Worm (Caenorhabditis elegans): ENCODE data around the gene tebp-2.

Gene tebp-2

ce11 chrIV:5541285-5541684, at the start of gene tebp-2:
Gene tebp-2, plus strand, starts transcription at chrIV:5541627.
- no peak for TF ChIP-seq unc-62 (GFP tag; optimal IDR thresholded peaks at IDR 0.05)

ce11 chrIV:5492196-5492595, 49.2 kb upstream of the tebp-2 start:
- TF ChIP-seq unc-62 (GFP tag; optimal IDR thresholded peaks at IDR 0.05): no peak

- TF ChIP-seq unc-62 (GFP tag; optimal IDR thresholded peaks at IDR 0.05): no peak
Measured at ce11 chrIV:5493135-5493534, 48.3 kb upstream of the tebp-2 start.

DNA sequence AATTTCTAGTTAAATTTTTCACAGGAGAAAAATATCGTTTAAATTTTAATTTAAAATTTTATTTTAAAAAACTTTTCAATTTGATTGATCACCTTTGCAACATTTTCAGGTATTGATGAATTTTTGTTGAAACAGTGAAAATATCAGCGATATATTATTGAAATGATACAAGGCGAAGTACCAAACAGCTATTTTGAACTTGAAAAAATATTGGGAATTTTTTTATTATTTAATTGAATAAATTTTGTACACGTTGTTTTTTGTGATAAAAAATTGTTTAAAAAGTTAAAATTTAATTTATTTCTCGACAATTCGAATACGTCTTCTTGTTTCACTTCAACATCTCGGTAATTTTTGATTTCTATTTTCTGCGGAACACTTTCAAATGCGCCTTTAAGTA, 47.7 kb upstream of the tebp-2 start, which contains the start of gene B0273.1:
Gene B0273.1 (plus strand): TSS at position 301 of the 400 bp plus-strand sequence.
- TF ChIP-seq unc-62 (GFP tag; optimal IDR thresholded peaks at IDR 0.05): no peak

ce11 chrIV:5494099-5494498, 47.3 kb upstream of the tebp-2 start:
- no peak for TF ChIP-seq unc-62 (GFP tag; optimal IDR thresholded peaks at IDR 0.05)

ce11 chrIV:5501414-5501813, 40.0 kb upstream of the tebp-2 start:
- no peak for TF ChIP-seq unc-62 (GFP tag; optimal IDR thresholded peaks at IDR 0.05)

ce11 chrIV:5502610-5503009, 38.8 kb upstream of the tebp-2 start:
- no peak for TF ChIP-seq unc-62 (GFP tag; optimal IDR thresholded peaks at IDR 0.05)

DNA sequence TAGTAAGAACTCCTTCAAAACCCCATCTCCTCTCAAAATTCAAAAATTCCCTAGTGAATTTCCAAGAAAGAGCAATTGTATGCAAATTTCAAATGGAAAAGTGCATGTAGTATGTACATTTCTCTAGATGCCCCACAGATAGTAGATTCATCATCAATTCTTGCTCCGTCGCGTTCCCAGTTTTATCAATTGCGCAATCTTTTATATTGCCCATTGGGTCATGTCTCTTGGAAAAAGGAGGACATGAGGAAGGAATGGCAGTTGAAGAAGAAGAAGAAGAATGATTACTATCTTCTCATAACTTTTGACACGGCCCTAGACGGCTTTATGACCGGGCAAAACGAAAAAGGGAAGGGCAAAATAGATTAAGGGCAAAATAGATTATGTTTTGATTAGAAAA, 34.8 kb upstream of the tebp-2 start:
- TF ChIP-seq unc-62 (GFP tag; optimal IDR thresholded peaks at IDR 0.05): no peak

DNA sequence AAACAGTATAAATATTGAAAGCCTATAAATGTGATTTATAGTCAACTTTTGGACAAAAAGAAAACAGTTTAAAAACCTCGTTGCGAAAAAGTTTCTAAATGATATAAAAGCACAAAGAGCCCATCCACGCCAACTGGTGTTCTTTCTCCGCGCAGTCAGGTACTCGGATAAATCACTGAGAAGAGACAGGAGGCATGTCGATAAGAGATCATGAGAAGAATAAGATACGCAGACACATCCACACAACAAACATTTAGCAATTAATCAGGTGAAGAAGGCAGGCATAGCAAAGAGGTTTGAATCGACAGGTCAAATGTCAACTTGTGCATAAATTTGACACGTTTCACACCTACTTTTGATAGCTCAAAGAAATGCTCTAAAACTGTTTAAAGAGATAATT, 33.7 kb upstream of the tebp-2 start:
- TF ChIP-seq unc-62 (GFP tag; optimal IDR thresholded peaks at IDR 0.05): no peak

DNA sequence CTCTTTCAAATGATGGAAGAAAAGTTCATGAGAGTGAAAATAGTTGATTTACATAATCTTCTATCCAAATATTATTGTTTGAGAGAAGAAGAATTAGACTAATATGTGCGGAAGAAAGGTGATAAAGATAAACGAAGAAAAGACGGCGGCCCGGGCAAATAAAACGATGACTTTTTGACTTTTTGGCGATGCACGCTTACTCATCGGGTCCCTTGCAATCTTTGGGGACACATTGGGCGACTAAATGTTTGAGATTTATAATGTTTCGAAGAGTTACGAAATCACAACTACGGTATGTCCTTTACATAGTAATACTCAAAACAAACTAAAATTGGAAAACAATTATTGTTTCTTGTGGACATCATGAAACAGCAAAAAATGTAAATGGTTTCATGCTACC, 26.6 kb upstream of the tebp-2 start:
- no peak for TF ChIP-seq unc-62 (GFP tag; optimal IDR thresholded peaks at IDR 0.05)

- TF ChIP-seq unc-62 (GFP tag; optimal IDR thresholded peaks at IDR 0.05): no peak
Measured at ce11 chrIV:5519044-5519443, 22.4 kb upstream of the tebp-2 start.

- no peak for TF ChIP-seq unc-62 (GFP tag; optimal IDR thresholded peaks at IDR 0.05)
Measured at ce11 chrIV:5526711-5527383, 14.6 kb upstream of the tebp-2 start.

DNA sequence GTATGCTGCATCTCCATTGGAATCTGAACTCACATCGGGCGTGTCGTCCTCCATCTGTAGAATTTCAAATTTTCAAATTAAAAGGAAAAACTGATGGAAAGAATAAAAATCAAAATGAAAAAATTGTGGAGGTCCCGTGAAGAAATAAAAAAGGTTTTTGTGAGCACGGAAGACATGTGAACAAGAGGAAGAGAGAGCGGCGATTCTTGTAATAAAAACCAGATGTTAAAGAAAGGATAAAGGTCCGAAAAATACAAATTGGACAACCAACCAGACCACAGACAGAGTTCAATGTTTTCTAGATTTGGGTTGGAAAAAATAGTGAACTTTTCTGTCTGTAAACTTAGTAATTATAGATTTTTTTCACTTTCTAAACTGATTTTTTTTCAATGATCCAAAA, 13.1 kb upstream of the tebp-2 start, which contains the start of gene unc-5:
Gene unc-5 (minus strand): TSS at position 54 of the 400 bp plus-strand sequence.
- TF ChIP-seq unc-62 (GFP tag; optimal IDR thresholded peaks at IDR 0.05): no peak

ce11 chrIV:5530980-5531379, 10.4 kb upstream of the tebp-2 start:
- no peak for TF ChIP-seq unc-62 (GFP tag; optimal IDR thresholded peaks at IDR 0.05)

DNA sequence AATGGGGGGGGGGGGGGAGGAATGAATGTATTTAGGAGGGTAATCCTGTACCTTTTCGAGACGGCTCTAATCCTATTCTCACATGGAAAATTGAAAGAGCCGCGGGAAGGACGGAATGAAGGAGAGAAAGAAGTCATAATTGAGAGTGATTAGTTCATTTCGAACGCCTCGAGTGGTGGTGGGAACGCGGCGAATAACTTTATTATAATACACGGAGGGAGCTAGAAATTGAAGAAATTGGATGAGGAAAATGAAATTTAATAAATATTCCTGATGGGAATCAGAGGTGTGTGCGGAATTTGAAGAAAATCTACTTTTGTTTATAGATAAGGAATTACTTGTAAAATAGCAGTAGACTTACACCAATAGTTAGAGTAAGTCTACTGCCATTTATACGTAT, 7.9 kb upstream of the tebp-2 start:
- no peak for TF ChIP-seq unc-62 (GFP tag; optimal IDR thresholded peaks at IDR 0.05)

DNA sequence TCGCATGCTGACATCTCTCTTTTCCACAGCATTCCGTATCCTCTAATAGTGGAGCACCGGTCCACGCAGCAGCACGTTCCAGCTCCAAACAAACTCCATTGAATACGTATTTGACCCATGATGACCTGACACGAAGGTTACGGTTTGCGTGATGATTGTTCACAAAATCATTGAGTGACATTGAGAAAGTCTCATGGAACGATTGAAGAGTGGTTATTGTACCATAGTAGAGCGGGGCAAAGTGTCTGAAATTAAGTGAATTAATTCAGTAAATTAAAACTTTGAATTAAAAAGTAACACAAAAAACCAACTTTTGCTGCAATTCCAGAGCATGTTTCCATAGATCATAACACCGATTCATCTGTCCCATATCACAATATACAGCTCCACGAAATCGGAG, 6.8 kb upstream of the tebp-2 start:
- no peak for TF ChIP-seq unc-62 (GFP tag; optimal IDR thresholded peaks at IDR 0.05)

DNA sequence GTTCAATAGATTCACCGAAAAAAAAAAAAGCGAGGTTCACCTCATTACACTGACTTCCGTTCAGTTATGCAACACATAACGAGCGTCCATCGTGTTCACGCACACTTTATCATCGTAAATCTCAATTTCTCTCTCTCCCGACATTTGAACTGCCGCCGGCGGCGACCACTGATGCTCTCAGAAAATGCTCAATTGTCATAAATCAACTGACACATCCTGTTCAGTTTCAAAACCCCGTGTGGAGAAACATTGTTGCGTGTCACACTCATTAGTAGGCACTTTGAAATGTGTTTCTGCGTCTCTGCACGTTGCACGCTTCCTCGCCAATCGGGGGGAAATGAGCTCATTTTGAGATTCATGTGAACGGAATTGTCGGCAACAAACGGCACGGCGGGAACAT, 5.6 kb upstream of the tebp-2 start:
- TF ChIP-seq unc-62 (GFP tag; optimal IDR thresholded peaks at IDR 0.05): no peak
